Worm (Caenorhabditis elegans): ENCODE results near the gene srx-133.

ce11 chrV:13833951-13834350 is 14.5 kb upstream of the srx-133 start, which contains the start of gene srx-129:
- TF ChIP-seq rnt-1 (tag; optimal IDR thresholded peaks at IDR 0.05) = no peak
- TF ChIP-seq ceh-30 (tag; optimal IDR thresholded peaks at IDR 0.05) = no peak
- TF ChIP-seq F13H6.1 (tag; optimal IDR thresholded peaks at IDR 0.05) = no peak
- no peak for TF ChIP-seq ceh-2 (tag; optimal IDR thresholded peaks at IDR 0.05)
